Fruit fly (Drosophila melanogaster) whole organism, embryonic: ENCODE data around the gene chif.
A peak's percentile ranks its signal among the peaks of the same experiment; 100 is the strongest.

Experiments used
- BEAF-32 ChIP-seq: fragments of 200-800 bp; sonication (Bioruptor generic); optimal IDR thresholded peaks from 3 replicates; lab custom pipeline; 2017; ENCODE audit warnings: missing biosample characterization, missing genetic modification characterization, mild to moderate bottlenecking, moderate library complexity, missing genetic modification reagents
- Bdp1 ChIP-seq: fragments of 200-800 bp; sonication (Bioruptor generic); optimal IDR thresholded peaks from 3 replicates; lab custom pipeline; 2016; ENCODE audit warnings: missing biosample characterization, missing genetic modification characterization
- Bgb ChIP-seq: fragments of 200-800 bp; sonication (Bioruptor generic); IDR thresholded peaks from 2 replicates; pipeline ENCODE4 v1.3.6; 2022; ENCODE audit warnings: missing biosample characterization, missing genetic modification characterization; ENCODE audit not compliant: partially characterized antibody
- CG11504 ChIP-seq: fragments of 200-800 bp; sonication (Bioruptor generic); optimal IDR thresholded peaks from 3 replicates; lab custom pipeline; 2019; ENCODE audit warnings: missing biosample characterization, mild to moderate bottlenecking, missing genetic modification characterization, moderate library complexity
- CG12104 ChIP-seq: fragments of 200-800 bp; sonication (Bioruptor generic); optimal IDR thresholded peaks from 3 replicates; lab custom pipeline; 2016; ENCODE audit warnings: missing biosample characterization, missing genetic modification characterization
- CG13123 ChIP-seq: fragments of 200-800 bp; sonication (Bioruptor generic); optimal IDR thresholded peaks from 2 replicates; lab custom pipeline; 2016; ENCODE audit warnings: missing biosample characterization, missing genetic modification characterization
- CG15514 ChIP-seq: fragments of 200-800 bp; sonication (Bioruptor generic); optimal IDR thresholded peaks from 3 replicates; lab custom pipeline; 2017; ENCODE audit warnings: missing biosample characterization, missing genetic modification characterization, mild to moderate bottlenecking, moderate library complexity, missing genetic modification reagents
- CG16813 ChIP-seq: fragments of 200-800 bp; sonication (Bioruptor generic); IDR thresholded peaks from 3 replicates; pipeline ENCODE4 v1.3.6; 2022; ENCODE audit warnings: missing biosample characterization, missing genetic modification characterization; ENCODE audit not compliant: partially characterized antibody
- CG16815 ChIP-seq: fragments of 200-800 bp; sonication (Bioruptor generic); optimal IDR thresholded peaks from 3 replicates; lab custom pipeline; 2017; ENCODE audit warnings: missing biosample characterization, mild to moderate bottlenecking, missing genetic modification characterization
- CG1792 ChIP-seq: fragments of 200-800 bp; sonication (Bioruptor generic); optimal IDR thresholded peaks from 2 replicates; lab custom pipeline; 2016; ENCODE audit warnings: missing biosample characterization, missing genetic modification characterization
- CG1832 ChIP-seq: fragments of 200-800 bp; sonication (Bioruptor generic); optimal IDR thresholded peaks from 2 replicates; lab custom pipeline; 2017; ENCODE audit warnings: missing biosample characterization, mild to moderate bottlenecking, missing genetic modification characterization, inconsistent platforms
- CG2116 ChIP-seq: fragments of 200-800 bp; sonication (Bioruptor generic); optimal IDR thresholded peaks from 3 replicates; lab custom pipeline; 2018; ENCODE audit warnings: missing biosample characterization, mild to moderate bottlenecking, missing genetic modification characterization
- CG2199 ChIP-seq: fragments of 200-800 bp; sonication (Bioruptor generic); IDR thresholded peaks from 3 replicates; pipeline ENCODE4 v1.3.6; 2022; ENCODE audit warnings: missing biosample characterization, missing genetic modification characterization
- CG2875 ChIP-seq: fragments of 200-800 bp; sonication (Bioruptor generic); optimal IDR thresholded peaks from 2 replicates; lab custom pipeline; 2017; ENCODE audit warnings: missing biosample characterization, mild to moderate bottlenecking, missing genetic modification characterization, missing genetic modification reagents
- CG32772 ChIP-seq: fragments of 200-800 bp; sonication (Bioruptor generic); IDR thresholded peaks from 2 replicates; pipeline ENCODE4 v1.3.6; 2022; ENCODE audit warnings: missing biosample characterization, missing genetic modification characterization
- CG3407 ChIP-seq: fragments of 200-800 bp; sonication (Bioruptor generic); optimal IDR thresholded peaks from 2 replicates; lab custom pipeline; 2018; ENCODE audit warnings: missing biosample characterization, mild to moderate bottlenecking, missing genetic modification characterization
- CG3995 ChIP-seq: fragments of 200-800 bp; sonication (Bioruptor generic); optimal IDR thresholded peaks from 3 replicates; lab custom pipeline; 2016; ENCODE audit warnings: missing biosample characterization, missing genetic modification characterization
- CG43689 ChIP-seq: fragments of 200-800 bp; sonication (Bioruptor generic); IDR thresholded peaks from 2 replicates; pipeline ENCODE4 v1.3.6; 2022; ENCODE audit warnings: missing biosample characterization, missing genetic modification characterization
- CG6254 ChIP-seq: fragments of 200-800 bp; sonication (Bioruptor generic); optimal IDR thresholded peaks from 3 replicates; lab custom pipeline; 2017; ENCODE audit warnings: mild to moderate bottlenecking, missing biosample characterization, missing genetic modification reagents, missing genetic modification characterization
- CG6654 ChIP-seq: fragments of 200-800 bp; sonication (Bioruptor generic); optimal IDR thresholded peaks from 2 replicates; lab custom pipeline; 2017; ENCODE audit warnings: missing biosample characterization, mild to moderate bottlenecking, missing genetic modification characterization
- CG9609 ChIP-seq: fragments of 200-800 bp; sonication (Bioruptor generic); optimal IDR thresholded peaks from 3 replicates; lab custom pipeline; 2016; ENCODE audit warnings: missing biosample characterization, missing genetic modification characterization
- CG9727 ChIP-seq: fragments of 200-800 bp; sonication (Bioruptor generic); optimal IDR thresholded peaks from 3 replicates; lab custom pipeline; 2017; ENCODE audit warnings: missing biosample characterization, mild to moderate bottlenecking, missing genetic modification characterization
- Dfd ChIP-seq, 2 experiments: fragments of >200 bp; optimal IDR thresholded peaks; 2 replicates each; lab custom pipeline; 2017; ENCODE audit warnings: missing biosample characterization in 2 of 2, missing genetic modification characterization in 2 of 2
- Dll ChIP-seq: fragments of 200-800 bp; sonication (Bioruptor generic); IDR thresholded peaks from 4 replicates; pipeline ENCODE4 v1.3.6; 2022; ENCODE audit warnings: missing biosample characterization, missing genetic modification characterization; ENCODE audit not compliant: partially characterized antibody
- H15 ChIP-seq: fragments of 200-800 bp; sonication (Bioruptor generic); IDR thresholded peaks from 3 replicates; pipeline ENCODE4 v1.3.6; 2022; ENCODE audit warnings: missing biosample characterization, missing genetic modification characterization
- Hr39 ChIP-seq: fragments of >200 bp; optimal IDR thresholded peaks from 2 replicates; lab custom pipeline; 2017
- Hr51 ChIP-seq, 2 experiments: fragments of 200-800 bp; sonication (Bioruptor generic); optimal IDR thresholded peaks; 2 replicates in 1 of 2; 3 replicates in 1 of 2; lab custom pipeline; 2016 to 2018; ENCODE audit warnings: missing biosample characterization in 2 of 2, missing genetic modification characterization in 2 of 2, mild to moderate bottlenecking in 1 of 2, moderate library complexity in 1 of 2
- Max ChIP-seq: fragments of 200-800 bp; sonication (Bioruptor generic); optimal IDR thresholded peaks from 2 replicates; lab custom pipeline; 2016; ENCODE audit warnings: missing biosample characterization, mild to moderate bottlenecking, missing genetic modification characterization
- NK7.1 ChIP-seq: fragments of 200-800 bp; sonication (Bioruptor generic); optimal IDR thresholded peaks from 3 replicates; lab custom pipeline; 2016; ENCODE audit warnings: missing biosample characterization, missing genetic modification characterization
- PHDP ChIP-seq: fragments of 200-800 bp; sonication (Bioruptor generic); optimal IDR thresholded peaks from 3 replicates; lab custom pipeline; 2018; ENCODE audit warnings: missing biosample characterization, mild to moderate bottlenecking, missing genetic modification characterization, moderate library complexity
- Ptx1 ChIP-seq: fragments of 200-800 bp; sonication (Bioruptor generic); IDR thresholded peaks from 2 replicates; pipeline ENCODE4 v1.3.6; 2022; ENCODE audit warnings: missing biosample characterization, missing genetic modification characterization
- Scr ChIP-seq: fragments of 200-800 bp; sonication (Bioruptor generic); IDR thresholded peaks from 2 replicates; pipeline ENCODE4 v1.3.6; 2022; ENCODE audit warnings: missing biosample characterization, missing genetic modification characterization; ENCODE audit not compliant: partially characterized antibody
- btn ChIP-seq: fragments of 200-800 bp; sonication (Bioruptor generic); optimal IDR thresholded peaks from 2 replicates; lab custom pipeline; 2016; ENCODE audit warnings: missing biosample characterization, missing genetic modification characterization
- cad ChIP-seq: fragments of >200 bp; optimal IDR thresholded peaks from 2 replicates; lab custom pipeline; 2017; ENCODE audit warnings: missing biosample characterization, missing genetic modification characterization
- croc ChIP-seq: fragments of 200-800 bp; sonication (Bioruptor generic); conservative IDR thresholded peaks from 3 replicates; pipeline ENCODE4 v1.3.6; 2022; ENCODE audit warnings: missing biosample characterization, missing genetic modification characterization
- crol ChIP-seq: fragments of 200-800 bp; sonication (Bioruptor generic); IDR thresholded peaks from 2 replicates; pipeline ENCODE4 v1.3.6; 2022; ENCODE audit warnings: missing biosample characterization, missing genetic modification characterization
- esg ChIP-seq: fragments of 200-800 bp; sonication (Bioruptor generic); conservative IDR thresholded peaks from 2 replicates; pipeline ENCODE4 v1.3.6; 2022; ENCODE audit warnings: missing biosample characterization, missing genetic modification characterization
- gcm2 ChIP-seq: fragments of 200-800 bp; sonication (Bioruptor generic); optimal IDR thresholded peaks from 2 replicates; lab custom pipeline; 2016; ENCODE audit warnings: missing biosample characterization, missing genetic modification characterization
- hkb ChIP-seq, 2 experiments: fragments of 200-800 bp in 1 of 2; fragments of >200 bp in 1 of 2; sonication (Bioruptor generic) in 1 of 2; IDR thresholded peaks in 1 of 2; optimal IDR thresholded peaks in 1 of 2; 2 replicates each; pipeline versions ENCODE4 v1.3.6 to Lab custom; 2017 to 2022; ENCODE audit warnings: missing biosample characterization in 1 of 2, missing genetic modification characterization in 1 of 2
- hth ChIP-seq: fragments of >200 bp; optimal IDR thresholded peaks from 2 replicates; lab custom pipeline; 2017; ENCODE audit warnings: inconsistent platforms
- jing ChIP-seq: fragments of 200-800 bp; sonication (Bioruptor generic); optimal IDR thresholded peaks from 2 replicates; lab custom pipeline; 2018; ENCODE audit warnings: missing biosample characterization, mild to moderate bottlenecking, missing genetic modification characterization
- kni ChIP-seq: fragments of 200-800 bp; sonication (Bioruptor generic); optimal IDR thresholded peaks from 3 replicates; lab custom pipeline; 2017; ENCODE audit warnings: mild to moderate bottlenecking, missing biosample characterization, missing genetic modification reagents, missing genetic modification characterization
- nerfin-2 ChIP-seq: fragments of 200-800 bp; sonication (Bioruptor generic); IDR thresholded peaks from 2 replicates; pipeline ENCODE4 v1.3.6; 2022; ENCODE audit warnings: missing biosample characterization, missing genetic modification characterization; ENCODE audit not compliant: partially characterized antibody
- psq ChIP-seq: fragments of 200-800 bp; sonication (Bioruptor generic); optimal IDR thresholded peaks from 2 replicates; lab custom pipeline; 2017; ENCODE audit warnings: missing biosample characterization, missing genetic modification characterization
- sens ChIP-seq: fragments of 200-800 bp; sonication (Bioruptor generic); peaks from one replicate; lab custom pipeline; 2016; ENCODE audit warnings: missing biosample characterization, missing genetic modification characterization
- slp2 ChIP-seq: fragments of 200-800 bp; sonication (Bioruptor generic); optimal IDR thresholded peaks from 2 replicates; lab custom pipeline; 2016; ENCODE audit warnings: missing biosample characterization, missing genetic modification characterization
- tna ChIP-seq: fragments of 200-800 bp; sonication (Bioruptor generic); IDR thresholded peaks from 2 replicates; pipeline ENCODE4 v1.3.6; 2022; ENCODE audit warnings: missing biosample characterization, missing genetic modification characterization; ENCODE audit not compliant: partially characterized antibody
- toy ChIP-seq: fragments of 200-800 bp; sonication (Bioruptor generic); IDR thresholded peaks from 2 replicates; pipeline ENCODE4 v1.3.6; 2022; ENCODE audit warnings: missing biosample characterization, missing genetic modification characterization
- vnd ChIP-seq: fragments of 200-800 bp; sonication (Bioruptor generic); IDR thresholded peaks from 3 replicates; pipeline ENCODE4 v1.3.6; 2022; ENCODE audit warnings: missing biosample characterization, missing genetic modification characterization; ENCODE audit not compliant: partially characterized antibody

The chif gene

dm6 chr2L:16317777-16318610, 34.4 kb downstream of the chif start (continued):
- TF ChIP-seq CG11504 (tag; lab: Kevin White, UChicago) (peak; percentile 1), CG13123 (GFP tag; lab: Kevin White, UChicago) (no peak), CG2116 (peak; percentile 27), NK7.1 (GFP tag; lab: Kevin White, UChicago) (peak; percentile 40), Bdp1 (no peak), CG16813 (GFP tag; lab: Robert Waterston, UW) (no peak), CG3995 (GFP tag; lab: Kevin White, UChicago) (no peak), croc (no peak), gcm2 (GFP tag; lab: Kevin White, UChicago) (no peak), Bgb (GFP tag; lab: Robert Waterston, UW) (no peak), CG6254 (GFP tag; lab: Kevin White, UChicago) (no peak), CG1832 (GFP tag; lab: Kevin White, UChicago) (no peak), BEAF-32 (GFP tag; lab: Kevin White, UChicago) (no peak), slp2 (GFP tag; lab: Kevin White, UChicago) (peak; percentile 24), CG6654 (GFP tag; lab: Kevin White, UChicago) (no peak), Dfd (GFP tag; optimal IDR thresholded peaks at IDR 0.05; lab: Kevin White, UChicago) (no peak), CG1792 (no peak), kni (GFP tag; lab: Kevin White, UChicago) (peak; percentile 77), cad (GFP tag; lab: Kevin White, UChicago) (no peak), Scr (no peak), Hr51 (GFP tag; optimal IDR thresholded peaks at IDR 0.05; lab: Kevin White, UChicago) (no peak), Ptx1 (GFP tag; lab: Robert Waterston, UW) (no peak), CG9727 (no peak), toy (GFP tag; lab: Robert Waterston, UW) (no peak), CG16815 (GFP tag; lab: Kevin White, UChicago) (no peak), CG15514 (GFP tag; lab: Kevin White, UChicago) (peak; percentile 13), sens (peak; percentile 83), crol (GFP tag; lab: Robert Waterston, UW) (no peak), nerfin-2 (GFP tag; lab: Robert Waterston, UW) (no peak), esg (GFP tag; lab: Robert Waterston, UW) (no peak), jing (GFP tag; lab: Kevin White, UChicago) (no peak), CG9609 (GFP tag; lab: Kevin White, UChicago) (no peak), tna (GFP tag; lab: Robert Waterston, UW) (no peak), CG3407 (GFP tag; lab: Kevin White, UChicago) (peak; percentile 61), hth (lab: Kevin White, UChicago) (no peak), PHDP (tag; lab: Kevin White, UChicago) (peak; percentile 65), CG32772 (GFP tag; lab: Robert Waterston, UW) (no peak), btn (no peak), vnd (GFP tag; lab: Robert Waterston, UW) (no peak), Dll (GFP tag; lab: Robert Waterston, UW) (no peak), CG43689 (no peak), hkb (optimal IDR thresholded peaks at IDR 0.05; lab: Kevin White, UChicago) (no peak), hkb (GFP tag; IDR thresholded peaks at IDR 0.05; lab: Robert Waterston, UW) (peak; percentile 57), Hr39 (lab: Kevin White, UChicago) (no peak), Max (GFP tag; lab: Kevin White, UChicago) (no peak), H15 (GFP tag; lab: Robert Waterston, UW) (no peak), CG12104 (GFP tag; lab: Kevin White, UChicago) (peak; percentile 17), CG2875 (peak; percentile 58), CG2199 (no peak), psq (GFP tag; lab: Kevin White, UChicago) (no peak)
